Worm (Caenorhabditis elegans): ENCODE results near the gene vps-24.
A peak's percentile ranks its signal among the peaks of the same experiment; 100 is the strongest.

The vps-24 gene

ce11 chrII:4987257-4987656, 6.5 kb upstream of the vps-24 start:
- TF ChIP-seq nfya-2 (GFP tag; IDR thresholded peaks at IDR 0.05), result no peak

ce11 chrII:4989802-4990201, 4.0 kb upstream of the vps-24 start, which contains the start of gene T27F7.12:
Gene T27F7.12, plus strand, starts transcription at chrII:4990102.
- TF ChIP-seq egl-44 (GFP tag; IDR thresholded peaks at IDR 0.05) (no peak), mcd-1 (GFP tag; IDR thresholded peaks at IDR 0.05) (no peak), efl-1 (GFP tag; optimal IDR thresholded peaks at IDR 0.05) (no peak), ztf-28 (GFP tag; IDR thresholded peaks at IDR 0.05) (no peak), ztf-3 (GFP tag; optimal IDR thresholded peaks at IDR 0.05) (no peak), aptf-3 (GFP tag; IDR thresholded peaks at IDR 0.05) (0 out of 2 replicates have a peak, but pooled peaks have one; percentile 33)

- TF ChIP-seq madf-3 (GFP tag; IDR thresholded peaks at IDR 0.05), result 0 out of 2 replicates have a peak, but pooled peaks have one; percentile 11
- TF ChIP-seq madf-6 (GFP tag; IDR thresholded peaks at IDR 0.05), result no peak
- TF ChIP-seq snpc-4 (GFP tag; optimal IDR thresholded peaks at IDR 0.05), result no peak
- no peak for TF ChIP-seq snpc-4 (tag; optimal IDR thresholded peaks at IDR 0.05)
- TF ChIP-seq ceh-58 (GFP tag; IDR thresholded peaks at IDR 0.05), result no peak
These were observed 821 bp upstream of the vps-24 start, which contains the start of gene pigb-1 for ce11 chrII:4992977-4993376. Gene pigb-1, minus strand, starts transcription at chrII:4993077.

- TF ChIP-seq rec-8 (tag; optimal IDR thresholded peaks at IDR 0.05), result no peak
- no peak for TF ChIP-seq egl-18 (GFP tag; IDR thresholded peaks at IDR 0.05)
- TF ChIP-seq cebp-1 (GFP tag; IDR thresholded peaks at IDR 0.05), result no peak
- peak; percentile 37 for TF ChIP-seq cebp-1 (tag; optimal IDR thresholded peaks at IDR 0.05)
- TF ChIP-seq ekl-4 (GFP tag; IDR thresholded peaks at IDR 0.05), result no peak
- no peak for TF ChIP-seq ztf-3 (GFP tag; optimal IDR thresholded peaks at IDR 0.05)
- no peak for TF ChIP-seq akir-1 (GFP tag; optimal IDR thresholded peaks at IDR 0.05)
- TF ChIP-seq hlh-12 (tag; optimal IDR thresholded peaks at IDR 0.05), result no peak
These were observed 1.1 kb downstream of the vps-24 start, which contains the start of gene rnh-1.0 for ce11 chrII:4994939-4995338. Gene rnh-1.0, plus strand, starts transcription at chrII:4995327.

ce11 chrII:4998657-4999056, 4.9 kb downstream of the vps-24 start, which contains the start of gene F59A6.11:
Gene F59A6.11, minus strand, starts transcription at chrII:4998757.
- TF ChIP-seq efl-1 (GFP tag; optimal IDR thresholded peaks at IDR 0.05), result no peak
- no peak for TF ChIP-seq mxl-1 (tag; optimal IDR thresholded peaks at IDR 0.05)
- TF ChIP-seq lsl-1 (GFP tag; optimal IDR thresholded peaks at IDR 0.05), result no peak
- TF ChIP-seq ceh-100 (GFP tag; IDR thresholded peaks at IDR 0.05), result no peak
- TF ChIP-seq lsy-27 (tag; optimal IDR thresholded peaks at IDR 0.05; ENCODE audit: borderline replicate concordance, insufficient read depth), result no peak
- TF ChIP-seq F22D6.2 (tag; optimal IDR thresholded peaks at IDR 0.05), result no peak
- no peak for TF ChIP-seq pha-4 (tag; optimal IDR thresholded peaks at IDR 0.05)
- no peak for TF ChIP-seq Y67H2A.10 (GFP tag; conservative IDR thresholded peaks at IDR 0.05)
- no peak for TF ChIP-seq pbrm-1 (GFP tag; IDR thresholded peaks at IDR 0.05)
- no peak for TF ChIP-seq snpc-1.3 (tag; optimal IDR thresholded peaks at IDR 0.05; ENCODE audit: insufficient read depth)
- no peak for TF ChIP-seq K12H6.12 (tag; optimal IDR thresholded peaks at IDR 0.05)

ce11 chrII:4999122-4999521, 5.3 kb downstream of the vps-24 start, which contains the start of gene citk-2:
Gene citk-2, plus strand, starts transcription at chrII:4999520.
- TF ChIP-seq T26A5.8 (tag; optimal IDR thresholded peaks at IDR 0.05) (no peak), dpff-1 (tag; optimal IDR thresholded peaks at IDR 0.05) (no peak), hlh-12 (tag; optimal IDR thresholded peaks at IDR 0.05) (no peak), ztf-6 (GFP tag; IDR thresholded peaks at IDR 0.05) (no peak), hmg-1.2 (GFP tag; IDR thresholded peaks at IDR 0.05) (peak; percentile 97), F55B11.4 (tag; optimal IDR thresholded peaks at IDR 0.05; ENCODE audit: borderline replicate concordance, insufficient read depth) (no peak), snpc-1.3 (tag; optimal IDR thresholded peaks at IDR 0.05; ENCODE audit: insufficient read depth) (no peak), snpc-4 (GFP tag; optimal IDR thresholded peaks at IDR 0.05) (no peak), snpc-4 (tag; optimal IDR thresholded peaks at IDR 0.05) (peak in 1 of 4 experiments; percentile 46), egl-44 (GFP tag; IDR thresholded peaks at IDR 0.05) (no peak), rec-8 (tag; optimal IDR thresholded peaks at IDR 0.05) (no peak), gei-17 (GFP tag; optimal IDR thresholded peaks at IDR 0.05) (no peak), madf-6 (GFP tag; IDR thresholded peaks at IDR 0.05) (peak; percentile 58), attf-6 (GFP tag; IDR thresholded peaks at IDR 0.05) (no peak), ztf-28 (GFP tag; IDR thresholded peaks at IDR 0.05) (no peak), pbrm-1 (GFP tag; IDR thresholded peaks at IDR 0.05) (0 out of 2 replicates have a peak, but pooled peaks have one; percentile 42), hlh-26 (GFP tag; conservative IDR thresholded peaks at IDR 0.05) (no peak), T07F8.4 (tag; optimal IDR thresholded peaks at IDR 0.05) (no peak), egrh-3 (GFP tag; IDR thresholded peaks at IDR 0.05) (no peak)

All from whole organism, young adult.